Worm (Caenorhabditis elegans) whole organism, L1 larva: Measurements from ENCODE around the gene tbx-34.

Experiments
- C16A3.4 ChIP-seq: fragments of 150-350 bp; optimal IDR thresholded peaks from 2 replicates; lab custom pipeline; 2014; ENCODE audit warnings: missing biosample characterization, missing genetic modification characterization
- C34B4.2 ChIP-seq: sonication (generic microtip); optimal IDR thresholded peaks from 2 replicates; lab custom pipeline; 2017; ENCODE audit warnings: mild to moderate bottlenecking, missing genetic modification characterization, missing compliant biosample characterization
- aha-1 ChIP-seq: fragments of 150-350 bp; optimal IDR thresholded peaks from 2 replicates; lab custom pipeline; 2014; ENCODE audit warnings: missing biosample characterization, missing genetic modification characterization
- alr-1 ChIP-seq: fragments of 200-800 bp; sonication (Bioruptor generic); optimal IDR thresholded peaks from 2 replicates; lab custom pipeline; 2018; ENCODE audit warnings: borderline replicate concordance, mild to moderate bottlenecking, missing genetic modification characterization, missing compliant biosample characterization
- aly-2 ChIP-seq: fragments of 150-350 bp; optimal IDR thresholded peaks from 2 replicates; lab custom pipeline; 2014; ENCODE audit warnings: missing biosample characterization, missing genetic modification characterization
- ceh-63 ChIP-seq: fragments of 200-800 bp; sonication (Bioruptor generic); optimal IDR thresholded peaks from 2 replicates; lab custom pipeline; 2018; ENCODE audit warnings: mild to moderate bottlenecking, missing genetic modification characterization, missing compliant biosample characterization
- ceh-82 ChIP-seq, 3 experiments: fragments of 150-350 bp in 1 of 3; sonication (generic microtip) in 2 of 3; optimal IDR thresholded peaks; 2 replicates each; lab custom pipeline; 2014 to 2017; ENCODE audit warnings: missing biosample characterization in 3 of 3, missing genetic modification characterization in 3 of 3
- ceh-88 ChIP-seq: fragments of 200-800 bp; sonication (Bioruptor generic); IDR thresholded peaks from 2 replicates; pipeline ENCODE4 v1.3.6; 2022; ENCODE audit warnings: missing genetic modification characterization, missing compliant biosample characterization
- ceh-90 ChIP-seq: sonication (generic microtip); optimal IDR thresholded peaks from 2 replicates; lab custom pipeline; 2016; ENCODE audit warnings: missing genetic modification characterization, missing compliant biosample characterization
- ces-1 ChIP-seq: fragments of 150-350 bp; optimal IDR thresholded peaks from 2 replicates; lab custom pipeline; 2014; ENCODE audit warnings: missing biosample characterization, missing genetic modification reagents, missing genetic modification characterization
- dsc-1 ChIP-seq: sonication (generic microtip); optimal IDR thresholded peaks from 2 replicates; lab custom pipeline; 2016; ENCODE audit warnings: mild to moderate bottlenecking, missing genetic modification characterization, missing compliant biosample characterization
- efl-1 ChIP-seq, 4 experiments: fragments of 150-350 bp; optimal IDR thresholded peaks in 3 of 4; peaks in 1 of 4; 1 replicate in 1 of 4; 2 replicates in 3 of 4; lab custom pipeline; 2014; ENCODE audit warnings: missing biosample characterization in 2 of 4, missing genetic modification characterization in 2 of 4, missing genetic modification reagents in 2 of 4
- egl-13 ChIP-seq: sonication (generic microtip); optimal IDR thresholded peaks from 2 replicates; lab custom pipeline; 2016; ENCODE audit warnings: missing genotype, missing genetic modification reagents, missing genetic modification characterization, missing compliant biosample characterization
- egl-27 ChIP-seq, 2 experiments: fragments of 150-350 bp in 1 of 2; sonication (generic microtip); optimal IDR thresholded peaks; 3 replicates each; lab custom pipeline; 2017 to 2018; ENCODE audit warnings: missing biosample characterization in 2 of 2, missing genetic modification characterization in 2 of 2, missing genetic modification reagents in 2 of 2
- ets-5 ChIP-seq: fragments of 200-800 bp; sonication (Bioruptor generic); IDR thresholded peaks from 2 replicates; pipeline ENCODE4 v1.3.6; 2022; ENCODE audit warnings: missing genetic modification characterization, missing compliant biosample characterization
- fkh-10 ChIP-seq: sonication (generic microtip); optimal IDR thresholded peaks from 2 replicates; lab custom pipeline; 2017; ENCODE audit warnings: missing biosample characterization, missing genetic modification reagents, missing genetic modification characterization
- fkh-4 ChIP-seq: sonication (generic microtip); optimal IDR thresholded peaks from 2 replicates; lab custom pipeline; 2016; ENCODE audit warnings: missing compliant biosample characterization, missing genetic modification characterization, borderline replicate concordance
- fkh-8 ChIP-seq: sonication (generic microtip); optimal IDR thresholded peaks from 2 replicates; lab custom pipeline; 2016; ENCODE audit warnings: mild to moderate bottlenecking, missing genetic modification characterization, missing compliant biosample characterization
- fos-1 ChIP-seq: fragments of 150-350 bp; optimal IDR thresholded peaks from 2 replicates; lab custom pipeline; 2014; ENCODE audit warnings: missing biosample characterization, missing genetic modification characterization
- grh-1 ChIP-seq: fragments of 200-800 bp; sonication (Bioruptor generic); IDR thresholded peaks from 2 replicates; pipeline ENCODE4 v1.3.6; 2022; ENCODE audit warnings: missing genetic modification reagents, missing genetic modification characterization, missing compliant biosample characterization
- hlh-17 ChIP-seq: fragments of 200-800 bp; sonication (Bioruptor generic); optimal IDR thresholded peaks from 2 replicates; lab custom pipeline; 2018; ENCODE audit warnings: missing genetic modification characterization, mild to moderate bottlenecking, missing compliant biosample characterization, moderate library complexity, borderline replicate concordance
- hlh-4 ChIP-seq: sonication (generic microtip); optimal IDR thresholded peaks from 2 replicates; lab custom pipeline; 2016; ENCODE audit warnings: mild to moderate bottlenecking, missing genetic modification characterization, missing compliant biosample characterization
- hpl-2 ChIP-seq: fragments of 150-350 bp; optimal IDR thresholded peaks from 2 replicates; lab custom pipeline; 2014; ENCODE audit warnings: missing biosample characterization, missing genetic modification reagents, missing genetic modification characterization
- irx-1 ChIP-seq: sonication (generic microtip); optimal IDR thresholded peaks from 2 replicates; lab custom pipeline; 2016; ENCODE audit warnings: missing genetic modification characterization, missing compliant biosample characterization
- jun-1 ChIP-seq: fragments of 150-350 bp; optimal IDR thresholded peaks from 2 replicates; lab custom pipeline; 2014; ENCODE audit warnings: missing biosample characterization, missing genetic modification reagents, missing genetic modification characterization
- lin-14 ChIP-seq: fragments of 200-800 bp; sonication (Bioruptor generic); optimal IDR thresholded peaks from 2 replicates; lab custom pipeline; 2018; ENCODE audit warnings: mild to moderate bottlenecking, missing genetic modification characterization, moderate library complexity, missing compliant biosample characterization
- lin-35 ChIP-seq, 2 experiments: fragments of 150-350 bp; optimal IDR thresholded peaks; 2 replicates each; lab custom pipeline; 2014; ENCODE audit warnings: missing biosample characterization in 2 of 2, missing genetic modification characterization in 2 of 2, missing genetic modification reagents in 2 of 2
- lir-3 ChIP-seq: sonication (generic microtip); optimal IDR thresholded peaks from 2 replicates; lab custom pipeline; 2016; ENCODE audit warnings: mild to moderate bottlenecking, missing genetic modification characterization, moderate library complexity, missing compliant biosample characterization; ENCODE audit not compliant: poor library complexity
- lsy-2 ChIP-seq, 2 experiments: fragments of 150-350 bp; optimal IDR thresholded peaks; 2 replicates each; lab custom pipeline; 2014; ENCODE audit warnings: missing biosample characterization in 2 of 2, missing genetic modification characterization in 2 of 2
- mef-2 ChIP-seq: fragments of 150-350 bp; optimal IDR thresholded peaks from 2 replicates; lab custom pipeline; 2014; ENCODE audit warnings: missing biosample characterization, missing genetic modification characterization
- nhr-11 ChIP-seq: fragments of 150-350 bp; optimal IDR thresholded peaks from 2 replicates; lab custom pipeline; 2014; ENCODE audit warnings: missing biosample characterization, missing genetic modification characterization
- nhr-20 ChIP-seq: sonication (generic microtip); optimal IDR thresholded peaks from 2 replicates; lab custom pipeline; 2016; ENCODE audit warnings: mild to moderate bottlenecking, missing genetic modification characterization, missing compliant biosample characterization
- nhr-47 ChIP-seq: sonication (generic microtip); optimal IDR thresholded peaks from 2 replicates; lab custom pipeline; 2016; ENCODE audit warnings: mild to moderate bottlenecking, missing genetic modification characterization, moderate library complexity, missing compliant biosample characterization
- nhr-71 ChIP-seq: sonication (generic microtip); optimal IDR thresholded peaks from 2 replicates; lab custom pipeline; 2016; ENCODE audit warnings: mild to moderate bottlenecking, missing genetic modification characterization, moderate library complexity, missing compliant biosample characterization
- nhr-76 ChIP-seq: sonication (generic microtip); optimal IDR thresholded peaks from 2 replicates; lab custom pipeline; 2017; ENCODE audit warnings: missing biosample characterization, missing genetic modification characterization
- nhr-77 ChIP-seq: fragments of 150-350 bp; optimal IDR thresholded peaks from 2 replicates; lab custom pipeline; 2014; ENCODE audit warnings: missing biosample characterization, missing genetic modification characterization
- rnt-1 ChIP-seq: sonication (generic microtip); optimal IDR thresholded peaks from 2 replicates; lab custom pipeline; 2016; ENCODE audit warnings: mild to moderate bottlenecking, missing genetic modification characterization, moderate library complexity, missing compliant biosample characterization
- skn-1 ChIP-seq: fragments of 150-350 bp; optimal IDR thresholded peaks from 2 replicates; lab custom pipeline; 2014; ENCODE audit warnings: missing biosample characterization, missing genetic modification characterization
- snpc-4 ChIP-seq: fragments of 150-350 bp; optimal IDR thresholded peaks from 2 replicates; lab custom pipeline; 2014; ENCODE audit warnings: missing biosample characterization, missing genetic modification characterization
- sox-4 ChIP-seq: sonication (generic microtip); optimal IDR thresholded peaks from 2 replicates; lab custom pipeline; 2016; ENCODE audit warnings: missing genetic modification characterization, missing compliant biosample characterization
- sptf-1 ChIP-seq: fragments of 150-350 bp; optimal IDR thresholded peaks from 2 replicates; lab custom pipeline; 2014; ENCODE audit warnings: missing biosample characterization, missing genetic modification characterization
- sup-37 ChIP-seq: fragments of 200-800 bp; sonication (Bioruptor generic); optimal IDR thresholded peaks from 2 replicates; lab custom pipeline; 2018; ENCODE audit warnings: mild to moderate bottlenecking, missing genetic modification characterization, missing compliant biosample characterization
- unc-130 ChIP-seq: fragments of 150-350 bp; optimal IDR thresholded peaks from 2 replicates; lab custom pipeline; 2017; ENCODE audit warnings: missing biosample characterization, missing genetic modification characterization, inconsistent platforms
- unc-30 ChIP-seq: sonication (generic microtip); optimal IDR thresholded peaks from 2 replicates; lab custom pipeline; 2017; ENCODE audit warnings: missing biosample characterization, missing genetic modification characterization
- unc-62 ChIP-seq: fragments of 150-350 bp; optimal IDR thresholded peaks from 2 replicates; lab custom pipeline; 2014; ENCODE audit warnings: missing biosample characterization, missing genetic modification reagents, missing genetic modification characterization
- unc-86 ChIP-seq: sonication (generic microtip); optimal IDR thresholded peaks from 2 replicates; lab custom pipeline; 2016; ENCODE audit warnings: missing genetic modification characterization, missing compliant biosample characterization
- unc-98 ChIP-seq: fragments of 200-800 bp; sonication (Bioruptor generic); IDR thresholded peaks from 2 replicates; pipeline ENCODE4 v1.3.6; 2022; ENCODE audit warnings: missing genetic modification characterization, missing compliant biosample characterization
- xbp-1 ChIP-seq: sonication (generic microtip); optimal IDR thresholded peaks from 2 replicates; lab custom pipeline; 2016; ENCODE audit warnings: missing genetic modification characterization, missing compliant biosample characterization
- zag-1 ChIP-seq: fragments of 150-350 bp; optimal IDR thresholded peaks from 2 replicates; lab custom pipeline; 2014; ENCODE audit warnings: missing biosample characterization, missing genetic modification characterization
- ztf-4 ChIP-seq: fragments of 150-350 bp; optimal IDR thresholded peaks from 2 replicates; lab custom pipeline; 2014; ENCODE audit warnings: missing biosample characterization, missing genetic modification characterization

The tbx-34 gene

ce11 chrIII:11244338-11244737 lies 26.3 kb upstream of the tbx-34 start:
- no peak for TF ChIP-seq jun-1 (tag; lab: Kevin White, UChicago)
- no peak for TF ChIP-seq C34B4.2
- TF ChIP-seq skn-1 (tag; lab: Kevin White, UChicago) = peak; percentile 96
- no peak for TF ChIP-seq sptf-1
- peak in 1 of 2 experiments; percentile 28 for TF ChIP-seq lin-35 (GFP tag; optimal IDR thresholded peaks at IDR 0.05; lab: Kevin White, UChicago)
- no peak for TF ChIP-seq fkh-10 (GFP tag; lab: Kevin White, UChicago)
- TF ChIP-seq hlh-4 (tag; lab: Kevin White, UChicago) = no peak
- no peak for TF ChIP-seq nhr-71
- TF ChIP-seq, all 84 proteins: peak for 2

- TF ChIP-seq nhr-47 (tag; lab: Kevin White, UChicago) (peak; percentile 72), unc-30 (tag; lab: Kevin White, UChicago) (no peak), fos-1 (peak; percentile 83), nhr-11 (no peak), rnt-1 (no peak), nhr-76 (tag; lab: Kevin White, UChicago) (no peak), fkh-8 (tag; lab: Kevin White, UChicago) (peak; percentile 33), unc-98 (no peak), hlh-17 (GFP tag; lab: Kevin White, UChicago) (no peak), mef-2 (no peak), sox-4 (no peak), ceh-90 (no peak), egl-27 (tag; optimal IDR thresholded peaks at IDR 0.05; lab: Kevin White, UChicago) (no peak), aha-1 (no peak), snpc-4 (tag; lab: Kevin White, UChicago) (peak; percentile 8), C16A3.4 (tag; lab: Kevin White, UChicago) (peak; percentile 80), lsy-2 (tag; optimal IDR thresholded peaks at IDR 0.05; lab: Kevin White, UChicago) (peak; percentile 60 to 84), fkh-10 (GFP tag; lab: Kevin White, UChicago) (no peak), xbp-1 (peak; percentile 52), egl-13 (no peak), zag-1 (tag; lab: Kevin White, UChicago) (no peak), hpl-2 (GFP tag; lab: Kevin White, UChicago) (peak; percentile 12), lin-14 (GFP tag; lab: Kevin White, UChicago) (peak; percentile 91), dsc-1 (tag; lab: Kevin White, UChicago) (peak; percentile 35), nhr-71 (peak; percentile 86), sup-37 (GFP tag; lab: Kevin White, UChicago) (no peak), unc-86 (tag; lab: Kevin White, UChicago) (no peak), ets-5 (GFP tag; lab: Robert Waterston, UW) (no peak), lir-3 (tag; lab: Kevin White, UChicago) (no peak), nhr-20 (tag; lab: Kevin White, UChicago) (peak; percentile 84), aly-2 (tag; lab: Kevin White, UChicago) (no peak), ceh-88 (no peak), irx-1 (peak; percentile 20), unc-130 (peak; percentile 67), alr-1 (tag; lab: Kevin White, UChicago) (no peak), ceh-63 (GFP tag; lab: Kevin White, UChicago) (no peak), sptf-1 (no peak), ces-1 (GFP tag; lab: Kevin White, UChicago) (no peak), fkh-4 (no peak), hlh-4 (tag; lab: Kevin White, UChicago) (no peak), skn-1 (tag; lab: Kevin White, UChicago) (peak; percentile 68), lin-35 (GFP tag; optimal IDR thresholded peaks at IDR 0.05; lab: Kevin White, UChicago) (peak; percentile 70 to 75), ceh-82 (tag; optimal IDR thresholded peaks at IDR 0.05; lab: Kevin White, UChicago) (peak in 2 of 3 experiments; percentile 1 to 39), nhr-77 (tag; lab: Kevin White, UChicago) (peak; percentile 68), efl-1 (optimal IDR thresholded peaks at IDR 0.05; lab: Kevin White, UChicago) (peak; percentile 65 to 74), efl-1 (GFP tag; optimal IDR thresholded peaks at IDR 0.05 in 1 of 2; lab: Kevin White, UChicago) (peak; percentile 44 to 93), unc-62 (GFP tag; lab: Kevin White, UChicago) (no peak), grh-1 (GFP tag; lab: Robert Waterston, UW) (no peak), ztf-4 (tag; lab: Kevin White, UChicago) (peak; percentile 49), C34B4.2 (no peak)
These were observed 25.4 kb upstream of the tbx-34 start for ce11 chrIII:11243421-11243820.
